Worm (Caenorhabditis elegans) whole organism, midembryonic: ENCODE data around the gene Y48C3A.14.

ENCODE experiments used
- T22C8.4 ChIP-seq: fragments of 200-800 bp; sonication (Bioruptor generic); IDR thresholded peaks from 2 replicates; pipeline ENCODE4 v1.3.6; 2022; ENCODE audit warnings: missing genetic modification characterization, missing compliant biosample characterization
- cog-1 ChIP-seq: sonication (generic microtip); optimal IDR thresholded peaks from 2 replicates; lab custom pipeline; 2016; ENCODE audit warnings: missing genetic modification characterization, missing compliant biosample characterization
- flt-1 ChIP-seq: fragments of 200-800 bp; sonication (Bioruptor generic); IDR thresholded peaks from 2 replicates; pipeline ENCODE4 v1.3.6; 2022; ENCODE audit warnings: missing genetic modification characterization, missing compliant biosample characterization
- klf-2 ChIP-seq: fragments of 200-800 bp; sonication (Bioruptor generic); conservative IDR thresholded peaks from 2 replicates; pipeline ENCODE4 v1.3.6; 2022; ENCODE audit warnings: missing genetic modification reagents, missing genetic modification characterization, missing compliant biosample characterization
- ref-1 ChIP-seq: fragments of 200-800 bp; sonication (Bioruptor generic); conservative IDR thresholded peaks from 2 replicates; pipeline ENCODE4 v1.3.6; 2022; ENCODE audit warnings: missing genetic modification reagents, missing genetic modification characterization, missing compliant biosample characterization
- tab-1 ChIP-seq: fragments of 200-800 bp; sonication (Bioruptor generic); IDR thresholded peaks from 2 replicates; pipeline ENCODE4 v1.3.6; 2022; ENCODE audit warnings: missing genetic modification characterization, missing compliant biosample characterization
- ztf-23 ChIP-seq: fragments of 200-800 bp; sonication (Bioruptor generic); IDR thresholded peaks from 2 replicates; pipeline ENCODE4 v1.3.6; 2022; ENCODE audit warnings: missing genetic modification reagents, missing genetic modification characterization, missing compliant biosample characterization
- ztf-29 ChIP-seq: fragments of 200-800 bp; sonication (Bioruptor generic); IDR thresholded peaks from 2 replicates; pipeline ENCODE4 v1.3.6; 2022; ENCODE audit warnings: missing genetic modification reagents, missing genetic modification characterization, missing compliant biosample characterization

DNA sequence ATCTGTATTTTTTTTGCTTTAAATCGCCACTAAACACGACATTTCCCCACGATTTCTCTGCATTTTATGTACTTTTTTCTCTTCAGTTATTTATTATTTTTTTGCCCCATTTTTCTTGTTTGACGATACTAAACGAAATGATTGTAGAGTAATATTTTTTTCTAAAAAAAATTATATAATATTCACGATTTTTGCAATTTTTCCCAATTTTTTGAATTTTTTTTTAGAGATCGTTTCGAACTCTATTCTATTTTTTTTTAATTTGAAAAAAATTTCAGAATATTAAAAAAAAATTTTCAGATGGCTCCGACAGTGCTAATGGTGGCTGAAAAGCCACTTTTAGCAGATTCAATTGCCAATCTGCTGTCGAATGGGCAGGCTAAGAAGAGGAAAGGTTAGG lies at the start of gene Y48C3A.14:
- no peak for TF ChIP-seq ref-1 (GFP tag; lab: Robert Waterston, UW)
- no peak for TF ChIP-seq flt-1 (GFP tag; lab: Robert Waterston, UW)
- TF ChIP-seq klf-2 (GFP tag; lab: Robert Waterston, UW) = no peak
- no peak for TF ChIP-seq ztf-23 (GFP tag; lab: Robert Waterston, UW)
- TF ChIP-seq cog-1 (tag; lab: Kevin White, UChicago) = no peak
- TF ChIP-seq ztf-29 = no peak
- TF ChIP-seq tab-1 (GFP tag; lab: Robert Waterston, UW) = no peak
- no peak for TF ChIP-seq T22C8.4
